Fruit fly (Drosophila melanogaster): ENCODE measurements around the gene PIG-Wa.

PIG-Wa gene

dm6 chr2L:2370352-2370751 is 12.7 kb upstream of the PIG-Wa start:
- TF ChIP-seq Hr39 (GFP tag; optimal IDR thresholded peaks at IDR 0.05) (no peak), Ets21C (GFP tag; optimal IDR thresholded peaks at IDR 0.05) (no peak), CG11294 (GFP tag; IDR thresholded peaks at IDR 0.05) (no peak), Met (GFP tag; optimal IDR thresholded peaks at IDR 0.05) (no peak), CG16779 (tag; optimal IDR thresholded peaks at IDR 0.05) (no peak), CG6163 (GFP tag; IDR thresholded peaks at IDR 0.05) (0 out of 3 replicates have a peak, but pooled peaks have one; percentile 13), svp (GFP tag) (peak; percentile 98), CG6276 (GFP tag; optimal IDR thresholded peaks at IDR 0.05) (no peak), cyc (GFP tag; optimal IDR thresholded peaks at IDR 0.05) (no peak)

DNA sequence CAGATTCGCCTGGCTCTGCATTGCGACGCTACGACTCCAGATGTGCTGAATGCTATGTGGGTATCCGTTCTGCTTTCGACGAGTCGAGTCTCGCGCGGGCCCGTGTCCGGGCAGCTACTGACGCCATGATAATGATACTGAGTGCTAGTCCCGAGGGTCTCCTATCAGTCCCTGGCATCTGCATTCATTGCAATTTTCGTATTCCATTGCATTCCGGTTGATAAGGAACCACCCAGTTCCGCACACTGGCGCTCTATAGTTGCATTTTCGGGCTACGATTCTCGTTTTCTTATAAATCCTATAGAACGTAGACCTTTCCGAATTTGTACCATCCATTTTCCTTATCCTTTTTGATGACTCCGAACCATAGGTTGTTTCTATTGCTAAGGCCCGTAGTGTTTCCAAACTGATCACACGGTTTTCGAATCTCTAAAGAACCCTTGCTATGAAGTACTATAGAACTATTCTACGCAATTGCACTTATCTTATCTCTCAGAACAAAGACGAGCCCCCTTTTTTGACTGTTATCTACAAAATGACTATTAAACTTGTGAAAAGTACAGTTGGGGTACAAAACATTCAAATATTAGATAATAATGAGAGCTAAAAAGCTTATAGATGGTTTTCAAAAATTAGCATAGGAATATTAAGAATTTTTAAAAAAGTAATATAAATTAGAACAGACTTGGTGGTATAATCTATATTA is 11.4 kb upstream of the PIG-Wa start, which contains the start of gene CG3597:
Gene CG3597, minus strand, starts transcription at position 119 of the 706 bp plus-strand sequence.
- TF ChIP-seq CG4318 (GFP tag; optimal IDR thresholded peaks at IDR 0.05) (no peak), fd59A (GFP tag; optimal IDR thresholded peaks at IDR 0.05) (no peak), CG3032 (tag; optimal IDR thresholded peaks at IDR 0.05) (no peak), svp (GFP tag) (peak; percentile 73), Ets21C (GFP tag; optimal IDR thresholded peaks at IDR 0.05) (no peak), CG8632 (GFP tag; optimal IDR thresholded peaks at IDR 0.05) (no peak), CG6854 (GFP tag; optimal IDR thresholded peaks at IDR 0.05) (no peak), CG31627 (GFP tag; optimal IDR thresholded peaks at IDR 0.05) (no peak), vri (GFP tag; optimal IDR thresholded peaks at IDR 0.05) (no peak)

- TF ChIP-seq cyc (GFP tag; optimal IDR thresholded peaks at IDR 0.05) (no peak), vri (GFP tag; optimal IDR thresholded peaks at IDR 0.05) (peak; percentile 29), eg (GFP tag; IDR thresholded peaks at IDR 0.05) (no peak), Lpt (GFP tag; optimal IDR thresholded peaks at IDR 0.05) (no peak), spab (GFP tag; optimal IDR thresholded peaks at IDR 0.05) (no peak), topi (GFP tag; optimal IDR thresholded peaks at IDR 0.05) (no peak), Gug (GFP tag; IDR thresholded peaks at IDR 0.05) (no peak)
These were observed 10.9 kb upstream of the PIG-Wa start for dm6 chr2L:2372112-2372449.

DNA sequence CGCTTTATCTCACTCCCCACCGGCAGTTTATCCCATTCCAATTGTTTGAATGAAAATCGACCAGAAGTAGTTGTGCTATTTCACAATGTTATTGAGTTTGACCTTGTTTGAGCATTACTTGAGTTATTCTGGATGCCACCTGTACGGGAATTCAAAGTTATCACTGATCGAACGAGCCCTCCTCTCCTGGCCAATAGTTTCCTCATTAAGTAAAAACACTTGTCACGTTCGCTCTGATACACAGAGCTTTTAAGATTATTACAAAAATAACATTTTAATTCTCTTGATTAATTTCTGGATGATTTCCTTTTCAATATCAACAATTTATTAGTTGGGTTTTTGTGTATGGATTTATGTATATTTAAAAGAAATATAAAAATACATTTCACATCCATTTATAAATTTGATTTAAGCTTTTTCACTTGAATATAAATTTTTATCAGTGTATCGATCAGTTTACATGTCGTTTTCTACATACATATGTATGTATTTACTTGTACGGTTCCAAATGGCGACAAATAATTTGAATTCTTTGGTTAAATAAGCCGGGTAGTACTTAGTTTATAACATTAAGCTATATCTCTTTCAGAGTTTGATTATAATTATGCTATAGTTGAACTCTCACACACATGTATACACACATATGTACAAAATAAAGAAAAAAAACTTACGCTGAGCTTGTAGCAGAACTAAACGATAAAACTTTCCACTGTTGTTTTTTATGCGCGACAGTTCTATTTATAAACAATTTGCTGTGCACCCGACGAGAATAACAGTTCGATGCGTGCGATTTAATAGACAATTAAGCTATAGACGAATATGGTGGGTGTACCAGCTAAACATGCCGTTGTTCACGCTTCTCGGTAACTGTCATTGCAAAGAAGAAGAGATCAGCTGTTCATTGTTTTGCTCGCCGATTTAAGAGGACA is 8.9 kb upstream of the PIG-Wa start, which contains the start of the genes CG3609 and CG15390:
Gene CG3609, minus strand, starts transcription at position 810 of the 929 bp plus-strand sequence.
Gene CG15390, plus strand, starts transcription at position 896 of the 929 bp plus-strand sequence.
- TF ChIP-seq Sox102F (GFP tag; optimal IDR thresholded peaks at IDR 0.05) (peak; percentile 89), Blimp-1 (GFP tag; optimal IDR thresholded peaks at IDR 0.05) (peak; percentile 24), Ets21C (GFP tag; optimal IDR thresholded peaks at IDR 0.05) (peak; percentile 80), CG16779 (tag; optimal IDR thresholded peaks at IDR 0.05) (peak; percentile 80), Hr38 (GFP tag; optimal IDR thresholded peaks at IDR 0.05) (peak; percentile 76), Eip78C (GFP tag) (peak; percentile 92), lz (GFP tag; optimal IDR thresholded peaks at IDR 0.05) (peak; percentile 85), CG6854 (GFP tag; optimal IDR thresholded peaks at IDR 0.05) (peak; percentile 9), Sox15 (GFP tag; optimal IDR thresholded peaks at IDR 0.05) (peak; percentile 14), Hr39 (GFP tag; optimal IDR thresholded peaks at IDR 0.05) (peak; percentile 83), Hr4 (GFP tag; optimal IDR thresholded peaks at IDR 0.05) (peak; percentile 85), dsx (GFP tag; optimal IDR thresholded peaks at IDR 0.05; ENCODE audit: poor library complexity, severe bottlenecking) (peak; percentile 74), CG6792 (GFP tag; optimal IDR thresholded peaks at IDR 0.05) (peak; percentile 65), fd59A (GFP tag; optimal IDR thresholded peaks at IDR 0.05) (peak; percentile 55), eg (GFP tag; IDR thresholded peaks at IDR 0.05) (peak; percentile 88), cyc (GFP tag; optimal IDR thresholded peaks at IDR 0.05) (peak; percentile 83), ss (GFP tag; optimal IDR thresholded peaks at IDR 0.05) (peak; percentile 81 to 87), Lpt (GFP tag; optimal IDR thresholded peaks at IDR 0.05) (peak; percentile 66), CG3032 (tag; optimal IDR thresholded peaks at IDR 0.05) (peak; percentile 41), Sox14 (GFP tag; optimal IDR thresholded peaks at IDR 0.05) (peak; percentile 91), esn (GFP tag; optimal IDR thresholded peaks at IDR 0.05) (peak; percentile 86), CG10669 (GFP tag; optimal IDR thresholded peaks at IDR 0.05) (peak; percentile 66), CG34406 (GFP tag; optimal IDR thresholded peaks at IDR 0.05) (peak; percentile 30), CG4318 (GFP tag; optimal IDR thresholded peaks at IDR 0.05) (peak; percentile 20), CG6808 (GFP tag; optimal IDR thresholded peaks at IDR 0.05) (peak; percentile 71), CG6276 (GFP tag; optimal IDR thresholded peaks at IDR 0.05) (peak; percentile 81), pdm3 (GFP tag; optimal IDR thresholded peaks at IDR 0.05) (peak; percentile 88), CG3919 (GFP tag; optimal IDR thresholded peaks at IDR 0.05) (peak; percentile 91), net (GFP tag; optimal IDR thresholded peaks at IDR 0.05) (peak; percentile 83), Ets96B (tag; optimal IDR thresholded peaks at IDR 0.05) (peak; percentile 56), CG8319 (GFP tag; optimal IDR thresholded peaks at IDR 0.05) (peak; percentile 43)

Data from whole organism, prepupa.